Worm (Caenorhabditis elegans) whole organism, early embryonic: ENCODE results near the gene F19B10.4.

Experiments
- F13C5.2 ChIP-seq: sonication (generic microtip); optimal IDR thresholded peaks from 2 replicates; lab custom pipeline; 2017; ENCODE audit warnings: mild to moderate bottlenecking, missing genetic modification characterization, inconsistent platforms, missing compliant biosample characterization
- ama-1 ChIP-seq: fragments of 150-350 bp; optimal IDR thresholded peaks from 2 replicates; lab custom pipeline; 2014
- flt-1 ChIP-seq: fragments of 200-800 bp; sonication (Bioruptor generic); IDR thresholded peaks from 2 replicates; pipeline ENCODE4 v1.3.6; 2022; ENCODE audit warnings: missing genetic modification characterization, missing compliant biosample characterization
- hmbx-1 ChIP-seq: sonication (generic microtip); optimal IDR thresholded peaks from 2 replicates; lab custom pipeline; 2016; ENCODE audit warnings: mild to moderate bottlenecking, missing genetic modification characterization, missing compliant biosample characterization
- hmg-4 ChIP-seq: fragments of 200-800 bp; sonication (Bioruptor generic); optimal IDR thresholded peaks from 2 replicates; lab custom pipeline; 2018; ENCODE audit warnings: mild to moderate bottlenecking, missing genetic modification characterization, missing compliant biosample characterization
- pes-1 ChIP-seq: fragments of 200-800 bp; sonication (Bioruptor generic); IDR thresholded peaks from 2 replicates; pipeline ENCODE4 v1.3.6; 2022; ENCODE audit warnings: missing genetic modification reagents, missing genetic modification characterization, missing compliant biosample characterization
- scrt-1 ChIP-seq: fragments of 200-800 bp; sonication (Bioruptor generic); IDR thresholded peaks from 2 replicates; pipeline ENCODE4 v1.3.6; 2022; ENCODE audit warnings: missing genetic modification characterization, missing compliant biosample characterization
- sea-1 ChIP-seq: fragments of 200-800 bp; sonication (Bioruptor generic); conservative IDR thresholded peaks from 2 replicates; pipeline ENCODE4 v1.3.6; 2022; ENCODE audit warnings: missing genetic modification characterization, missing compliant biosample characterization
- tbx-37 ChIP-seq: fragments of 200-800 bp; sonication (Bioruptor generic); conservative IDR thresholded peaks from 2 replicates; pipeline ENCODE4 v1.3.6; 2022; ENCODE audit warnings: missing genetic modification reagents, missing genetic modification characterization, missing compliant biosample characterization
- tra-4 ChIP-seq: sonication (generic microtip); optimal IDR thresholded peaks from 2 replicates; lab custom pipeline; 2017; ENCODE audit warnings: missing genetic modification characterization, missing compliant biosample characterization

ce11 chrII:3661932-3662331 lies 2.1 kb downstream of the F19B10.4 start, which contains the start of gene F19B10.13:
- no peak for TF ChIP-seq F13C5.2
- TF ChIP-seq hmbx-1 (tag; lab: Kevin White, UChicago): no peak
- TF ChIP-seq tbx-37: no peak
- no peak for TF ChIP-seq tra-4
- no peak for TF ChIP-seq pes-1 (GFP tag; lab: Robert Waterston, UW)
- no peak for TF ChIP-seq ama-1 (lab: Kevin White, UChicago)
- TF ChIP-seq flt-1 (GFP tag; lab: Robert Waterston, UW): no peak
- no peak for TF ChIP-seq sea-1
- no peak for TF ChIP-seq hmg-4 (GFP tag; lab: Kevin White, UChicago)
- no peak for TF ChIP-seq scrt-1
